Fruit fly (Drosophila melanogaster) whole organism, embryonic: ENCODE measurements around the gene gfzf.

Experiments
- Awh ChIP-seq: fragments of 200-800 bp; sonication (Bioruptor generic); IDR thresholded peaks from 2 replicates; pipeline ENCODE4, ENCODE4 v1.3.6; 2022; ENCODE audit warnings: missing biosample characterization, missing genetic modification characterization
- CG10274 ChIP-seq: fragments of 200-800 bp; sonication (Bioruptor generic); optimal IDR thresholded peaks from 3 replicates; lab custom pipeline; 2017; ENCODE audit warnings: missing biosample characterization, mild to moderate bottlenecking, missing genetic modification characterization
- CG10959 ChIP-seq: fragments of 200-800 bp; sonication (Bioruptor generic); IDR thresholded peaks from 2 replicates; pipeline ENCODE4 v1.3.6; 2022; ENCODE audit warnings: missing biosample characterization, missing genetic modification characterization
- CG11085 ChIP-seq: fragments of 200-800 bp; sonication (Bioruptor generic); IDR thresholded peaks from 2 replicates; pipeline ENCODE4 v1.3.6; 2022; ENCODE audit warnings: missing biosample characterization, missing genetic modification characterization
- CG11696 ChIP-seq: fragments of 200-800 bp; sonication (Bioruptor generic); IDR thresholded peaks from 2 replicates; pipeline ENCODE4 v1.3.6; 2022; ENCODE audit warnings: missing biosample characterization, missing genetic modification characterization
- CG15073 ChIP-seq: fragments of 200-800 bp; sonication (Bioruptor generic); optimal IDR thresholded peaks from 2 replicates; lab custom pipeline; 2016; ENCODE audit warnings: missing biosample characterization, missing genetic modification characterization
- CG18599 ChIP-seq: fragments of 200-800 bp; sonication (Bioruptor generic); optimal IDR thresholded peaks from 3 replicates; lab custom pipeline; 2017; ENCODE audit warnings: missing biosample characterization, missing genetic modification characterization, mild to moderate bottlenecking, moderate library complexity, missing genetic modification reagents
- CG2678 ChIP-seq: fragments of 200-800 bp; sonication (Bioruptor generic); optimal IDR thresholded peaks from 3 replicates; lab custom pipeline; 2019; ENCODE audit warnings: missing biosample characterization, mild to moderate bottlenecking, missing genetic modification characterization, moderate library complexity
- CG4282 ChIP-seq: fragments of 200-800 bp; sonication (Bioruptor generic); optimal IDR thresholded peaks from 2 replicates; lab custom pipeline; 2016; ENCODE audit warnings: missing biosample characterization, missing genetic modification characterization
- CG4617 ChIP-seq: fragments of 200-800 bp; sonication (Bioruptor generic); optimal IDR thresholded peaks from 3 replicates; lab custom pipeline; 2016; ENCODE audit warnings: missing biosample characterization, missing genetic modification characterization, borderline replicate concordance
- CG4707 ChIP-seq: fragments of 200-800 bp; sonication (Bioruptor generic); optimal IDR thresholded peaks from 2 replicates; lab custom pipeline; 2018; ENCODE audit warnings: missing biosample characterization, mild to moderate bottlenecking, missing genetic modification characterization, moderate library complexity
- CG4854 ChIP-seq: fragments of 200-800 bp; sonication (Bioruptor generic); optimal IDR thresholded peaks from 2 replicates; lab custom pipeline; 2016; ENCODE audit warnings: missing biosample characterization, missing genetic modification characterization, inconsistent platforms
- CG9609 ChIP-seq: fragments of 200-800 bp; sonication (Bioruptor generic); optimal IDR thresholded peaks from 3 replicates; lab custom pipeline; 2016; ENCODE audit warnings: missing biosample characterization, missing genetic modification characterization
- Camta ChIP-seq: fragments of 200-800 bp; sonication (Bioruptor generic); optimal IDR thresholded peaks from 2 replicates; lab custom pipeline; 2016; ENCODE audit warnings: missing biosample characterization, missing genetic modification characterization
- Dp ChIP-seq: fragments of 200-800 bp; sonication (Bioruptor generic); optimal IDR thresholded peaks from 2 replicates; lab custom pipeline; 2018; ENCODE audit warnings: missing biosample characterization, mild to moderate bottlenecking, missing genetic modification characterization, moderate library complexity
- Hand ChIP-seq: fragments of 200-800 bp; sonication (Bioruptor generic); optimal IDR thresholded peaks from 2 replicates; lab custom pipeline; 2017; ENCODE audit warnings: mild to moderate bottlenecking, missing biosample characterization, missing genetic modification reagents, missing genetic modification characterization
- Hmr ChIP-seq: fragments of 200-800 bp; sonication (Bioruptor generic); optimal IDR thresholded peaks from 3 replicates; lab custom pipeline; 2017; ENCODE audit warnings: mild to moderate bottlenecking, missing biosample characterization, missing genetic modification reagents, missing genetic modification characterization
- Hr3 ChIP-seq: fragments of 200-800 bp; sonication (Bioruptor generic); optimal IDR thresholded peaks from 3 replicates; lab custom pipeline; 2016; ENCODE audit warnings: missing biosample characterization, missing genetic modification characterization
- Hr39 ChIP-seq: fragments of >200 bp; optimal IDR thresholded peaks from 2 replicates; lab custom pipeline; 2017
- Hr51 ChIP-seq, 2 experiments: fragments of 200-800 bp; sonication (Bioruptor generic); optimal IDR thresholded peaks; 2 replicates in 1 of 2; 3 replicates in 1 of 2; lab custom pipeline; 2016 to 2018; ENCODE audit warnings: missing biosample characterization in 2 of 2, missing genetic modification characterization in 2 of 2, mild to moderate bottlenecking in 1 of 2, moderate library complexity in 1 of 2
- Max ChIP-seq: fragments of 200-800 bp; sonication (Bioruptor generic); optimal IDR thresholded peaks from 2 replicates; lab custom pipeline; 2016; ENCODE audit warnings: missing biosample characterization, mild to moderate bottlenecking, missing genetic modification characterization
- Neu2 ChIP-seq: fragments of 200-800 bp; sonication (Bioruptor generic); optimal IDR thresholded peaks from 3 replicates; lab custom pipeline; 2016; ENCODE audit warnings: missing biosample characterization, missing genetic modification characterization, borderline replicate concordance
- Sry-δ ChIP-seq: fragments of 200-800 bp; sonication (Bioruptor generic); optimal IDR thresholded peaks from 2 replicates; lab custom pipeline; 2016; ENCODE audit warnings: missing biosample characterization, missing genetic modification characterization
- Tbp ChIP-seq: fragments of >200 bp; optimal IDR thresholded peaks from 2 replicates; lab custom pipeline; 2018; ENCODE audit warnings: missing biosample characterization, missing genetic modification characterization
- br ChIP-seq: fragments of >200 bp; optimal IDR thresholded peaks from 2 replicates; lab custom pipeline; 2017
- dimm ChIP-seq: fragments of 200-800 bp; sonication (Bioruptor generic); IDR thresholded peaks from 2 replicates; pipeline ENCODE4 v1.3.6; 2022; ENCODE audit warnings: missing biosample characterization, missing genetic modification characterization
- dm ChIP-seq: fragments of 200-800 bp; sonication (Bioruptor generic); optimal IDR thresholded peaks from 3 replicates; lab custom pipeline; 2016; ENCODE audit warnings: missing biosample characterization, missing genetic modification characterization
- dmrt99B ChIP-seq: fragments of 200-800 bp; sonication (Bioruptor generic); optimal IDR thresholded peaks from 2 replicates; lab custom pipeline; 2018; ENCODE audit warnings: missing biosample characterization, mild to moderate bottlenecking, missing genetic modification characterization, moderate library complexity
- emc ChIP-seq: fragments of 200-800 bp; sonication (Bioruptor generic); optimal IDR thresholded peaks from 2 replicates; lab custom pipeline; 2016; ENCODE audit warnings: missing biosample characterization, missing genetic modification characterization
- esg ChIP-seq: fragments of 200-800 bp; sonication (Bioruptor generic); conservative IDR thresholded peaks from 2 replicates; pipeline ENCODE4 v1.3.6; 2022; ENCODE audit warnings: missing biosample characterization, missing genetic modification characterization
- fru ChIP-seq: fragments of >200 bp; optimal IDR thresholded peaks from 2 replicates; lab custom pipeline; 2017
- gcm ChIP-seq: fragments of 200-800 bp; sonication (Bioruptor generic); optimal IDR thresholded peaks from 2 replicates; lab custom pipeline; 2019; ENCODE audit warnings: missing biosample characterization, mild to moderate bottlenecking, missing genetic modification characterization, moderate library complexity
- gcm2 ChIP-seq: fragments of 200-800 bp; sonication (Bioruptor generic); optimal IDR thresholded peaks from 2 replicates; lab custom pipeline; 2016; ENCODE audit warnings: missing biosample characterization, missing genetic modification characterization
- gsb-n ChIP-seq: fragments of 200-800 bp; sonication (Bioruptor generic); optimal IDR thresholded peaks from 3 replicates; lab custom pipeline; 2018; ENCODE audit warnings: missing biosample characterization, mild to moderate bottlenecking, missing genetic modification characterization
- hb ChIP-seq: fragments of 200-800 bp; sonication (Bioruptor generic); IDR thresholded peaks from 3 replicates; pipeline ENCODE4 v1.3.6; 2022; ENCODE audit warnings: missing biosample characterization, missing genetic modification characterization; ENCODE audit not compliant: partially characterized antibody
- ind ChIP-seq: fragments of 200-800 bp; sonication (Bioruptor generic); optimal IDR thresholded peaks from 3 replicates; lab custom pipeline; 2016; ENCODE audit warnings: missing biosample characterization, missing genetic modification characterization
- inv ChIP-seq: fragments of 200-800 bp; sonication (Bioruptor generic); IDR thresholded peaks from 2 replicates; pipeline ENCODE4 v1.3.6; 2022; ENCODE audit warnings: missing biosample characterization, missing genetic modification characterization; ENCODE audit not compliant: partially characterized antibody
- kay ChIP-seq: fragments of 200-800 bp; sonication (Bioruptor generic); optimal IDR thresholded peaks from 2 replicates; lab custom pipeline; 2016; ENCODE audit warnings: missing biosample characterization, missing genetic modification characterization
- klu ChIP-seq: fragments of 200-800 bp; sonication (Bioruptor generic); IDR thresholded peaks from 2 replicates; pipeline ENCODE4 v1.3.6; 2022; ENCODE audit warnings: missing biosample characterization, missing genetic modification characterization
- lola ChIP-seq, 3 experiments: fragments of >200 bp in 2 of 3; fragments of 200-800 bp in 1 of 3; sonication (Bioruptor generic) in 1 of 3; optimal IDR thresholded peaks; 2 replicates each; lab custom pipeline; 2017 to 2019; ENCODE audit warnings: missing biosample characterization in 3 of 3, missing genetic modification characterization in 3 of 3, mild to moderate bottlenecking in 1 of 3, moderate library complexity in 1 of 3
- nom ChIP-seq: fragments of 200-800 bp; sonication (Bioruptor generic); optimal IDR thresholded peaks from 2 replicates; lab custom pipeline; 2017; ENCODE audit warnings: missing biosample characterization, missing genetic modification characterization, mild to moderate bottlenecking, moderate library complexity, missing genetic modification reagents
- onecut ChIP-seq: fragments of 200-800 bp; sonication (Bioruptor generic); IDR thresholded peaks from 2 replicates; pipeline ENCODE4 v1.3.6; 2022; ENCODE audit warnings: missing biosample characterization, missing genetic modification characterization
- p53 ChIP-seq: fragments of 200-800 bp; sonication (Bioruptor generic); optimal IDR thresholded peaks from 2 replicates; lab custom pipeline; 2016; ENCODE audit warnings: missing biosample characterization, missing genetic modification characterization
- phol ChIP-seq: fragments of 200-800 bp; sonication (Bioruptor generic); optimal IDR thresholded peaks from 3 replicates; lab custom pipeline; 2018; ENCODE audit warnings: missing biosample characterization, mild to moderate bottlenecking, missing genetic modification characterization, moderate library complexity
- tin ChIP-seq: fragments of 200-800 bp; sonication (Bioruptor generic); optimal IDR thresholded peaks from 3 replicates; lab custom pipeline; 2016; ENCODE audit warnings: missing biosample characterization, missing genetic modification characterization
- tna ChIP-seq: fragments of 200-800 bp; sonication (Bioruptor generic); IDR thresholded peaks from 2 replicates; pipeline ENCODE4 v1.3.6; 2022; ENCODE audit warnings: missing biosample characterization, missing genetic modification characterization; ENCODE audit not compliant: partially characterized antibody
- toy ChIP-seq: fragments of 200-800 bp; sonication (Bioruptor generic); IDR thresholded peaks from 2 replicates; pipeline ENCODE4 v1.3.6; 2022; ENCODE audit warnings: missing biosample characterization, missing genetic modification characterization
- trh ChIP-seq: fragments of 200-800 bp; sonication (Bioruptor generic); optimal IDR thresholded peaks from 2 replicates; lab custom pipeline; 2016; ENCODE audit warnings: missing biosample characterization, missing genetic modification characterization
- unpg ChIP-seq: fragments of 200-800 bp; sonication (Bioruptor generic); optimal IDR thresholded peaks from 3 replicates; lab custom pipeline; 2018; ENCODE audit warnings: missing biosample characterization, mild to moderate bottlenecking, missing genetic modification characterization, moderate library complexity
- wor ChIP-seq: fragments of 200-800 bp; sonication (Bioruptor generic); IDR thresholded peaks from 2 replicates; pipeline ENCODE4 v1.3.6; 2022; ENCODE audit warnings: missing biosample characterization, missing genetic modification characterization

gfzf gene

dm6 chr3R:7186242-7187092, 35.7 kb upstream of the gfzf start, which contains the start of the genes CG10055 and lap:
CG10055 (minus strand) TSS chr3R:7186673.
lap (plus strand) TSS chr3R:7186994.
- TF ChIP-seq phol (tag; lab: Kevin White, UChicago) = peak; percentile 97
- no peak for TF ChIP-seq CG10274
- no peak for TF ChIP-seq CG11085 (GFP tag; lab: Robert Waterston, UW)
- TF ChIP-seq nom = no peak
- no peak for TF ChIP-seq CG18599 (GFP tag; lab: Kevin White, UChicago)
- TF ChIP-seq tin (GFP tag; lab: Kevin White, UChicago) = no peak
- TF ChIP-seq gcm (GFP tag; lab: Kevin White, UChicago) = no peak
- TF ChIP-seq Hand = no peak
- TF ChIP-seq fru (lab: Kevin White, UChicago) = no peak
- TF ChIP-seq klu = no peak
- no peak for TF ChIP-seq Hr51 (GFP tag; optimal IDR thresholded peaks at IDR 0.05; lab: Kevin White, UChicago)
- TF ChIP-seq kay (GFP tag; lab: Kevin White, UChicago) = no peak
- no peak for TF ChIP-seq dm
- TF ChIP-seq Hmr = no peak
- no peak for TF ChIP-seq CG4707
- no peak for TF ChIP-seq toy (GFP tag; lab: Robert Waterston, UW)
- TF ChIP-seq onecut (GFP tag; lab: Robert Waterston, UW) = peak; percentile 99
- TF ChIP-seq ind (GFP tag; lab: Kevin White, UChicago) = no peak
- no peak for TF ChIP-seq dimm (GFP tag; lab: Robert Waterston, UW)
- no peak for TF ChIP-seq Max
- TF ChIP-seq Tbp = no peak
- no peak for TF ChIP-seq Hr39 (lab: Kevin White, UChicago)
- no peak for TF ChIP-seq esg (GFP tag; lab: Robert Waterston, UW)
- TF ChIP-seq gcm2 (GFP tag; lab: Kevin White, UChicago) = no peak
- peak; percentile 37; the same call in 1 of the 2 replicates for TF ChIP-seq inv (GFP tag; lab: Robert Waterston, UW)
- no peak for TF ChIP-seq Neu2
- TF ChIP-seq Hr3 (GFP tag; lab: Kevin White, UChicago) = peak; percentile 5
- no peak for TF ChIP-seq CG10959 (GFP tag; lab: Robert Waterston, UW)
- no peak for TF ChIP-seq trh (GFP tag; lab: Kevin White, UChicago)
- TF ChIP-seq p53 (GFP tag; lab: Kevin White, UChicago) = no peak
- no peak for TF ChIP-seq Awh (GFP tag; lab: Robert Waterston, UW)
- no peak for TF ChIP-seq unpg (GFP tag; lab: Kevin White, UChicago)
- TF ChIP-seq CG4617 = peak; percentile 65
- no peak for TF ChIP-seq Camta (GFP tag; lab: Kevin White, UChicago)
- TF ChIP-seq CG4854 = no peak
- TF ChIP-seq Sry-δ (GFP tag; lab: Kevin White, UChicago) = peak; percentile 66
- no peak for TF ChIP-seq CG11696
- no peak for TF ChIP-seq wor
- TF ChIP-seq lola (GFP tag; optimal IDR thresholded peaks at IDR 0.05; lab: Kevin White, UChicago) = no peak
- TF ChIP-seq CG15073 = no peak
- TF ChIP-seq gsb-n (tag; lab: Kevin White, UChicago) = no peak
- no peak for TF ChIP-seq CG9609 (GFP tag; lab: Kevin White, UChicago)
- TF ChIP-seq Dp (GFP tag; lab: Kevin White, UChicago) = peak; percentile 0
- TF ChIP-seq dmrt99B (tag; lab: Kevin White, UChicago) = no peak
- peak; percentile 37; the same call in 1 of the 2 replicates for TF ChIP-seq tna (GFP tag; lab: Robert Waterston, UW)
- TF ChIP-seq hb (GFP tag; lab: Robert Waterston, UW) = no peak
- TF ChIP-seq emc = no peak
- no peak for TF ChIP-seq CG2678
- TF ChIP-seq CG4282 (GFP tag; lab: Kevin White, UChicago) = no peak
- no peak for TF ChIP-seq br (lab: Kevin White, UChicago)
